Fruit fly (Drosophila melanogaster) whole organism: Measurements from ENCODE around the gene CG3198.

Experiments used
- CG8478 ChIP-seq: fragments of >200 bp; optimal IDR thresholded peaks from 2 replicates; lab custom pipeline; 2018; ENCODE audit warnings: inconsistent platforms
- Dll ChIP-seq: fragments of >200 bp; optimal IDR thresholded peaks from 2 replicates; lab custom pipeline; 2017
- pan ChIP-seq: fragments of >200 bp; optimal IDR thresholded peaks from 2 replicates; lab custom pipeline; 2017
- psq ChIP-seq: fragments of >200 bp; optimal IDR thresholded peaks from 2 replicates; lab custom pipeline; 2017

- no peak for TF ChIP-seq psq
- TF ChIP-seq pan (lab: Kevin White, UChicago), result no peak
- TF ChIP-seq CG8478, result no peak
- no peak for TF ChIP-seq Dll (lab: Kevin White, UChicago)
Measured at dm6 chrX:6700990-6701530, 27.3 kb upstream of the CG3198 start.
